Fruit fly (Drosophila melanogaster): ENCODE data around the gene Nmd3.

dm6 chrX:2198272-2198571, 13.8 kb upstream of the Nmd3 start:
- TF ChIP-seq cato (GFP tag; optimal IDR thresholded peaks at IDR 0.05; ENCODE audit: borderline replicate concordance), result no peak
- no peak for TF ChIP-seq CG7963 (GFP tag; IDR thresholded peaks at IDR 0.05; ENCODE audit: partially characterized antibody)
- TF ChIP-seq CG10543 (GFP tag; optimal IDR thresholded peaks at IDR 0.05), result no peak
- no peak for TF ChIP-seq crp (GFP tag; optimal IDR thresholded peaks at IDR 0.05)

Data from whole organism, embryonic.